Worm (Caenorhabditis elegans) whole organism, L3 larva: ENCODE results near the gene pqn-92.
A peak's percentile ranks its signal among the peaks of the same experiment; 100 is the strongest.

Experiments
- ama-1 ChIP-seq: fragments of 150-350 bp; optimal IDR thresholded peaks from 2 replicates; lab custom pipeline; 2018
- elt-1 ChIP-seq: fragments of 150-350 bp; optimal IDR thresholded peaks from 2 replicates; lab custom pipeline; 2014; ENCODE audit warnings: missing biosample characterization, missing genetic modification characterization
- lin-15B ChIP-seq: fragments of 150-350 bp; optimal IDR thresholded peaks from 2 replicates; lab custom pipeline; 2014; ENCODE audit warnings: missing biosample characterization, missing genetic modification characterization
- nhr-12 ChIP-seq: fragments of 150-350 bp; optimal IDR thresholded peaks from 2 replicates; lab custom pipeline; 2014; ENCODE audit warnings: missing biosample characterization, missing genetic modification characterization
- nhr-237 ChIP-seq: fragments of 150-350 bp; optimal IDR thresholded peaks from 2 replicates; lab custom pipeline; 2014; ENCODE audit warnings: missing biosample characterization, missing genetic modification characterization
- nhr-76 ChIP-seq: fragments of 150-350 bp; sonication (generic microtip); optimal IDR thresholded peaks from 5 replicates; lab custom pipeline; 2014; ENCODE audit warnings: missing biosample characterization, missing genetic modification characterization
- nhr-77 ChIP-seq: fragments of 150-350 bp; optimal IDR thresholded peaks from 2 replicates; lab custom pipeline; 2014; ENCODE audit warnings: missing biosample characterization, missing genetic modification characterization
- pha-4 ChIP-seq: fragments of 150-350 bp; optimal IDR thresholded peaks from 2 replicates; lab custom pipeline; 2014; ENCODE audit warnings: missing biosample characterization, missing genetic modification reagents, missing genetic modification characterization
- skn-1 ChIP-seq: fragments of 150-350 bp; optimal IDR thresholded peaks from 2 replicates; lab custom pipeline; 2014; ENCODE audit warnings: missing biosample characterization, missing genetic modification characterization
- snpc-4 ChIP-seq: fragments of 150-350 bp; optimal IDR thresholded peaks from 2 replicates; lab custom pipeline; 2014; ENCODE audit warnings: missing biosample characterization, missing genetic modification characterization
- unc-62 ChIP-seq: fragments of 150-350 bp; sonication (generic microtip); optimal IDR thresholded peaks from 4 replicates; lab custom pipeline; 2014; ENCODE audit warnings: missing biosample characterization, missing genetic modification reagents, missing genetic modification characterization

DNA sequence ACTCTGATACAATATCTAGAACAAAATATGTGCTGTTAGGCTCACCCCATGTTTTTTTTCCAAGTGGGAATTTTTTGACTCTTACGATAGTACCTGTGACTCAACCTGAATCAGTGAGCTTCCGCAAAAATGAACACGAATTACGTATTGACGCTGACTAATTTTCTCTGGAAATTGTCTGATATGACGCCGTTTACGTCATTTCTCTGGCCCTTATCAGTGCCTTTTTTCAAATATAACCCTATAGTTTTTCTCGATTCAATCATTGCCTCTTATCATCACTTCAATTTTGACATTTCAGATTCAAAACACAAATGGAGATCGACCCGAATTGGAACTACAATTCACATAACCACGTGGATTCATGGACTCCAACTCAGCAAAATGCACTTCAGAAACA, 11.2 kb downstream of the pqn-92 start, which contains the start of gene Y75B8A.28:
- TF ChIP-seq nhr-77 = no peak
- no peak for TF ChIP-seq elt-1 (tag; lab: Kevin White, UChicago)
- no peak for TF ChIP-seq nhr-237 (tag; lab: Kevin White, UChicago)
- no peak for TF ChIP-seq nhr-76 (tag; lab: Kevin White, UChicago)
- TF ChIP-seq nhr-12 = no peak
- peak; percentile 50 for TF ChIP-seq pha-4 (tag; lab: Kevin White, UChicago)
- no peak for TF ChIP-seq skn-1 (tag; lab: Kevin White, UChicago)
- no peak for TF ChIP-seq unc-62
- no peak for TF ChIP-seq ama-1
- no peak for TF ChIP-seq snpc-4 (tag; lab: Kevin White, UChicago)
- TF ChIP-seq lin-15B = no peak
